Fruit fly (Drosophila melanogaster): ENCODE measurements around the gene CG7606.

The CG7606 gene

DNA sequence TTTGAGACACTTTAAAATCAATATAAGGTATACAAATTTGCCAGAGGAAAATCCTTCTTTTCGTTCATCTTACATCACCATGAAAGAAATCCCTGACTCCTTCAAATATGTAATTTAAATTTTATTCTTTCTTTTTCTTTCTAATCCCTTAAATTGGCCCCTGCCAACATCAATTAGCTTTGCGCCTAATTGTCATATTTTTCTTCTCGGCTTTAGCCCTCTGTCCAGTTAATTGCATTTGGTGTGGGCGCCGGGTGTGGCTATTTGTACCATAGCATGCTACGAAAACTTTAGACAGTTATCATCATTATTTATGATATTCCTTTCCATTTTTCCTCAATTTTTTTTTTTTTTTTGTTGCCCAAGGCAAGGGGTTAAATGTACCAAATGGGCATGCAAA, 34.1 kb downstream of the CG7606 start, which contains the start of gene CG43175:
Gene CG43175, plus strand, starts transcription at position 301 of the 400 bp plus-strand sequence.
- TF ChIP-seq pan (optimal IDR thresholded peaks at IDR 0.05) (no peak), CG8478 (optimal IDR thresholded peaks at IDR 0.05) (no peak), EcR (GFP tag; optimal IDR thresholded peaks at IDR 0.05) (no peak), psq (optimal IDR thresholded peaks at IDR 0.05) (no peak), usp (GFP tag; optimal IDR thresholded peaks at IDR 0.05) (no peak), Dll (optimal IDR thresholded peaks at IDR 0.05) (no peak)

DNA sequence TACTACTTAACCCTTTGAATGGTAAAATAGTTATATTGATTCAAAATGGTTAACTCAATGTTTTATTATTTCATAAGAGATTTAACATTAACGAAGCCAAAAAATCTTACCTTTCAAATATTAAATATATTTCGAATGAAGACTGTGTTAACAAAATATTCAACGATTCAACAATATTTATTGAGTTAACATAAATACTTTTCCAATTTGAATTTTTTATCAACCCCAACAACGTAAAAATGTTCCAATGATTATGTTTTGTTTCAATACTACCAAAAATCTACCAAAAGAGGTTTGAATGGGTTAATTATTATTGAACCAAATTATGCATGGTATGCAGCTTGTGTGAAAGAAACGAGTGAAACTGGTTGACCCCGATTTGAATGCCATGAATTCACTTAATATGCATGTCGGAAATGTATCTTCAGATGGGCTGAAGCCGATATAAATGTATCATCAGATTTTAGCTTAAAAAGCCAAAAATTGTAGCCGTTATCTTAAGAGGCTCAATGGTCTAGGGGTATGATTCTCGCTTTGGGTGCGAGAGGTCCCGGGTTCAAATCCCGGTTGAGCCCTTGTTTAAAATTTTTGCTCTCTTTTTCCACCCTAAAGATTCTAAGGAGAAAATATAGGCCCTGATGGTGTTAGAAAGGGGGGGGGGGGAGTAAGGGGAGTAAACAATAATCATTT, 35.0 kb downstream of the CG7606 start:
- TF ChIP-seq CG8478 (optimal IDR thresholded peaks at IDR 0.05) (no peak), EcR (GFP tag; optimal IDR thresholded peaks at IDR 0.05) (no peak), pan (optimal IDR thresholded peaks at IDR 0.05) (no peak), usp (GFP tag; optimal IDR thresholded peaks at IDR 0.05) (no peak), Dll (optimal IDR thresholded peaks at IDR 0.05) (no peak), psq (optimal IDR thresholded peaks at IDR 0.05) (no peak)

dm6 chr3R:17644019-17644418, 47.7 kb downstream of the CG7606 start:
- no peak for TF ChIP-seq pan (optimal IDR thresholded peaks at IDR 0.05)

- TF ChIP-seq Dll (optimal IDR thresholded peaks at IDR 0.05), result no peak
- no peak for TF ChIP-seq EcR (GFP tag; optimal IDR thresholded peaks at IDR 0.05)
- TF ChIP-seq pan (optimal IDR thresholded peaks at IDR 0.05), result no peak
- no peak for TF ChIP-seq psq (optimal IDR thresholded peaks at IDR 0.05)
- TF ChIP-seq usp (GFP tag; optimal IDR thresholded peaks at IDR 0.05), result no peak
- no peak for TF ChIP-seq CG8478 (optimal IDR thresholded peaks at IDR 0.05)
Measured at dm6 chr3R:17645239-17645638, 48.9 kb downstream of the CG7606 start.

DNA sequence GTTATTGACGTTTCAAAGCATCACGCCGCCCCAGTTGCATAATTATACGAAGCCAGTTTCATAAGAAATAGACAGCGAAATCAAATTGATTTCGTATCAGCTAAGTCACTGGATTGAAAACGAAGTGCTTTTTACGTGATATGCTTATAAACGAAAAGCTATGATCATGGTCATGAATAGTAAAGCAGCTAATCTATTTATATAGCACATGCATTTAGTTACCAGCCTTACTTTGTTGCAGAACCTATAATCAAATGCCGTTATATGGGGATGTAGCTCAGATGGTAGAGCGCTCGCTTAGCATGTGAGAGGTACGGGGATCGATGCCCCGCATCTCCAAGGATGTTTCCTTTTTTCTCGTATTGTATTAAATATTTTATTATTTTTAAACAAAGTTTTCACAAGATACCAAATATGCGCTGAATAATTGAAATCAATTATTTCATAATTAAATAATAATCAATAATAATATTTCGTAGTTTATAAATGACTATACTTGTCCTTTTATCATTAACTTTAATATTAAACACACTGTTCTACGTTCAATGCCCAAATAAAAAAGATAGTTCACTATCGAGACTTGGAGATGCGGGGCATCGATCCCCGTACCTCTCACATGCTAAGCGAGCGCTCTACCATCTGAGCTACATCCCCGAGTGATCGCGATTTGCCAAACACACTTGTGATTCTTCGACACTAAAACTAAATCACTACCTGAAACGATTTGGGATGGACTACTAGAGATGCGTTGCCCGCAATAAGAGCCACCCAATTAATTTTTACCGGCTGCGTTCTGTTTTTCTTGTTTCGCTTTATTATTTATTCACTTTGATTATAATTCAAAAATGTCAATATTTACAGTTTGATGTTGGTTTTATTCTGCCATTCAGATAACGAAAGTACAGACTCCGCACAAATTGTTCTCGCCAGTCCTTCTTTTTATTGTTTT, 50.0 kb downstream of the CG7606 start:
- TF ChIP-seq Dll (optimal IDR thresholded peaks at IDR 0.05) (no peak), pan (optimal IDR thresholded peaks at IDR 0.05) (no peak)

dm6 chr3R:17647444-17647843, 51.1 kb downstream of the CG7606 start, which contains the start of gene CG14322:
CG14322 (plus strand) TSS chr3R:17647679.
- no peak for TF ChIP-seq CG8478 (optimal IDR thresholded peaks at IDR 0.05)
